Fruit fly (Drosophila melanogaster) whole organism, embryonic: Measurements from ENCODE around the gene Glyat.

Source experiments
- Awh ChIP-seq: fragments of 200-800 bp; sonication (Bioruptor generic); IDR thresholded peaks from 2 replicates; pipeline ENCODE4, ENCODE4 v1.3.6; 2022; ENCODE audit warnings: missing biosample characterization, missing genetic modification characterization
- B-H2 ChIP-seq: fragments of 200-800 bp; sonication (Bioruptor generic); optimal IDR thresholded peaks from 2 replicates; lab custom pipeline; 2018; ENCODE audit warnings: missing biosample characterization, mild to moderate bottlenecking, missing genetic modification characterization
- BEAF-32 ChIP-seq: fragments of 200-800 bp; sonication (Bioruptor generic); optimal IDR thresholded peaks from 3 replicates; lab custom pipeline; 2017; ENCODE audit warnings: missing biosample characterization, missing genetic modification characterization, mild to moderate bottlenecking, moderate library complexity, missing genetic modification reagents
- CG10267 ChIP-seq: fragments of 200-800 bp; sonication (Bioruptor generic); optimal IDR thresholded peaks from 2 replicates; lab custom pipeline; 2018; ENCODE audit warnings: missing biosample characterization, mild to moderate bottlenecking, missing genetic modification characterization, moderate library complexity
- CG12104 ChIP-seq: fragments of 200-800 bp; sonication (Bioruptor generic); optimal IDR thresholded peaks from 3 replicates; lab custom pipeline; 2016; ENCODE audit warnings: missing biosample characterization, missing genetic modification characterization
- CG13287 ChIP-seq: fragments of 200-800 bp; sonication (Bioruptor generic); IDR thresholded peaks from 2 replicates; pipeline ENCODE4 v1.3.6; 2022; ENCODE audit warnings: missing biosample characterization, missing genetic modification characterization; ENCODE audit not compliant: partially characterized antibody
- CG14965 ChIP-seq: fragments of 200-800 bp; sonication (Bioruptor generic); optimal IDR thresholded peaks from 2 replicates; lab custom pipeline; 2016; ENCODE audit warnings: missing biosample characterization, missing genetic modification characterization, borderline replicate concordance
- CG1602 ChIP-seq: fragments of 200-800 bp; sonication (Bioruptor generic); optimal IDR thresholded peaks from 3 replicates; lab custom pipeline; 2016; ENCODE audit warnings: missing biosample characterization, missing genetic modification characterization
- CG17568 ChIP-seq: fragments of 200-800 bp; sonication (Bioruptor generic); optimal IDR thresholded peaks from 2 replicates; lab custom pipeline; 2018; ENCODE audit warnings: missing biosample characterization, mild to moderate bottlenecking, missing genetic modification characterization, moderate library complexity
- CG17802 ChIP-seq: fragments of 200-800 bp; sonication (Bioruptor generic); optimal IDR thresholded peaks from 2 replicates; lab custom pipeline; 2018; ENCODE audit warnings: missing biosample characterization, mild to moderate bottlenecking, missing genetic modification characterization, moderate library complexity
- CG17829 ChIP-seq: fragments of 200-800 bp; optimal IDR thresholded peaks from 2 replicates; lab custom pipeline; 2019; ENCODE audit warnings: missing biosample characterization, mild to moderate bottlenecking, missing genetic modification characterization, moderate library complexity
- CG18599 ChIP-seq: fragments of 200-800 bp; sonication (Bioruptor generic); optimal IDR thresholded peaks from 3 replicates; lab custom pipeline; 2017; ENCODE audit warnings: missing biosample characterization, missing genetic modification characterization, mild to moderate bottlenecking, moderate library complexity, missing genetic modification reagents
- CG31224 ChIP-seq: fragments of 200-800 bp; sonication (Bioruptor generic); IDR thresholded peaks from 2 replicates; pipeline ENCODE4 v1.3.6; 2022; ENCODE audit warnings: missing biosample characterization, missing genetic modification characterization
- CG34376 ChIP-seq: fragments of 200-800 bp; sonication (Bioruptor generic); optimal IDR thresholded peaks from 2 replicates; lab custom pipeline; 2018; ENCODE audit warnings: missing biosample characterization, mild to moderate bottlenecking, missing genetic modification characterization
- CG7786 ChIP-seq: fragments of 200-800 bp; sonication (Bioruptor generic); optimal IDR thresholded peaks from 2 replicates; lab custom pipeline; 2016; ENCODE audit warnings: missing biosample characterization, missing genetic modification characterization
- CG8281 ChIP-seq: fragments of 200-800 bp; sonication (Bioruptor generic); optimal IDR thresholded peaks from 2 replicates; lab custom pipeline; 2018; ENCODE audit warnings: missing biosample characterization, mild to moderate bottlenecking, missing genetic modification characterization, moderate library complexity
- CG8290 ChIP-seq, 3 experiments: fragments of 200-800 bp; sonication (Bioruptor generic); optimal IDR thresholded peaks; 2 replicates each; lab custom pipeline; 2016 to 2019; ENCODE audit warnings: missing biosample characterization in 3 of 3, missing genetic modification characterization in 3 of 3, mild to moderate bottlenecking in 2 of 3, moderate library complexity in 1 of 3
- CG8388 ChIP-seq: fragments of 200-800 bp; sonication (Bioruptor generic); optimal IDR thresholded peaks from 2 replicates; lab custom pipeline; 2019; ENCODE audit warnings: missing biosample characterization, mild to moderate bottlenecking, missing genetic modification characterization, moderate library complexity
- CG8944 ChIP-seq: fragments of 200-800 bp; sonication (Bioruptor generic); optimal IDR thresholded peaks from 3 replicates; lab custom pipeline; 2016; ENCODE audit warnings: missing biosample characterization, missing genetic modification characterization
- Dip3 ChIP-seq: fragments of 200-800 bp; sonication (Bioruptor generic); optimal IDR thresholded peaks from 3 replicates; lab custom pipeline; 2016; ENCODE audit warnings: missing biosample characterization, missing genetic modification characterization
- E2f1 ChIP-seq: fragments of 200-800 bp; sonication (Bioruptor generic); IDR thresholded peaks from 2 replicates; pipeline ENCODE4 v1.3.6; 2022; ENCODE audit warnings: missing biosample characterization, missing genetic modification characterization
- HLH54F ChIP-seq: fragments of 200-800 bp; sonication (Bioruptor generic); optimal IDR thresholded peaks from 3 replicates; lab custom pipeline; 2016; ENCODE audit warnings: missing biosample characterization, missing genetic modification characterization
- Hey ChIP-seq: fragments of 200-800 bp; sonication (Bioruptor generic); optimal IDR thresholded peaks from 3 replicates; lab custom pipeline; 2018; ENCODE audit warnings: missing biosample characterization, mild to moderate bottlenecking, missing genetic modification characterization
- Kr ChIP-seq: fragments of 200-800 bp; sonication (Bioruptor generic); optimal IDR thresholded peaks from 2 replicates; lab custom pipeline; 2017; ENCODE audit warnings: missing biosample characterization, mild to moderate bottlenecking, missing genetic modification characterization
- Lim3 ChIP-seq: fragments of 200-800 bp; sonication (Bioruptor generic); IDR thresholded peaks from 2 replicates; pipeline ENCODE4 v1.3.6; 2022; ENCODE audit warnings: missing biosample characterization, missing genetic modification characterization
- Mrtf ChIP-seq: fragments of 200-800 bp; sonication (Bioruptor generic); IDR thresholded peaks from 3 replicates; pipeline ENCODE4 v1.3.6; 2022; ENCODE audit warnings: missing biosample characterization, missing genetic modification characterization
- Nf-YC ChIP-seq: fragments of 200-800 bp; optimal IDR thresholded peaks from 3 replicates; lab custom pipeline; 2019; ENCODE audit warnings: missing biosample characterization, mild to moderate bottlenecking, missing genetic modification characterization, moderate library complexity
- NfI ChIP-seq: fragments of 200-800 bp; sonication (Bioruptor generic); optimal IDR thresholded peaks from 3 replicates; lab custom pipeline; 2018; ENCODE audit warnings: missing biosample characterization, mild to moderate bottlenecking, missing genetic modification characterization, moderate library complexity
- Scr ChIP-seq: fragments of 200-800 bp; sonication (Bioruptor generic); IDR thresholded peaks from 2 replicates; pipeline ENCODE4 v1.3.6; 2022; ENCODE audit warnings: missing biosample characterization, missing genetic modification characterization; ENCODE audit not compliant: partially characterized antibody
- Taf1 ChIP-seq: fragments of 200-800 bp; sonication (Bioruptor generic); IDR thresholded peaks from 2 replicates; pipeline ENCODE4 v1.3.6; 2022; ENCODE audit warnings: missing biosample characterization, missing genetic modification characterization
- bowl ChIP-seq: fragments of 200-800 bp; sonication (Bioruptor generic); IDR thresholded peaks from 2 replicates; pipeline ENCODE4 v1.3.6; 2022; ENCODE audit warnings: missing biosample characterization, missing genetic modification characterization
- btn ChIP-seq: fragments of 200-800 bp; sonication (Bioruptor generic); optimal IDR thresholded peaks from 2 replicates; lab custom pipeline; 2016; ENCODE audit warnings: missing biosample characterization, missing genetic modification characterization
- chif ChIP-seq, 2 experiments: fragments of 200-800 bp; sonication (Bioruptor generic); optimal IDR thresholded peaks; 3 replicates each; lab custom pipeline; 2016; ENCODE audit warnings: missing biosample characterization in 2 of 2, missing genetic modification characterization in 2 of 2
- da ChIP-seq: fragments of 200-800 bp; sonication (Bioruptor generic); optimal IDR thresholded peaks from 2 replicates; lab custom pipeline; 2016; ENCODE audit warnings: missing biosample characterization, missing genetic modification characterization
- eyg ChIP-seq: fragments of 200-800 bp; sonication (Bioruptor generic); optimal IDR thresholded peaks from 3 replicates; lab custom pipeline; 2016; ENCODE audit warnings: missing biosample characterization, missing genetic modification characterization
- fd3F ChIP-seq: fragments of 200-800 bp; sonication (Bioruptor generic); optimal IDR thresholded peaks from 2 replicates; lab custom pipeline; 2018; ENCODE audit warnings: missing biosample characterization, mild to moderate bottlenecking, missing genetic modification characterization, moderate library complexity
- gsb-n ChIP-seq: fragments of 200-800 bp; sonication (Bioruptor generic); optimal IDR thresholded peaks from 3 replicates; lab custom pipeline; 2018; ENCODE audit warnings: missing biosample characterization, mild to moderate bottlenecking, missing genetic modification characterization
- inv ChIP-seq: fragments of 200-800 bp; sonication (Bioruptor generic); IDR thresholded peaks from 2 replicates; pipeline ENCODE4 v1.3.6; 2022; ENCODE audit warnings: missing biosample characterization, missing genetic modification characterization; ENCODE audit not compliant: partially characterized antibody
- kay ChIP-seq: fragments of 200-800 bp; sonication (Bioruptor generic); optimal IDR thresholded peaks from 2 replicates; lab custom pipeline; 2016; ENCODE audit warnings: missing biosample characterization, missing genetic modification characterization
- run ChIP-seq: fragments of 200-800 bp; sonication (Bioruptor generic); optimal IDR thresholded peaks from 3 replicates; lab custom pipeline; 2018; ENCODE audit warnings: missing biosample characterization, mild to moderate bottlenecking, missing genetic modification characterization
- sens-2 ChIP-seq: fragments of 200-800 bp; sonication (Bioruptor generic); IDR thresholded peaks from 2 replicates; pipeline ENCODE4 v1.3.6; 2022; ENCODE audit warnings: missing biosample characterization, missing genetic modification characterization
- sisA ChIP-seq: fragments of 200-800 bp; sonication (Bioruptor generic); IDR thresholded peaks from 2 replicates; pipeline ENCODE4 v1.3.6; 2022; ENCODE audit warnings: missing biosample characterization, missing genetic modification characterization
- sqz ChIP-seq: fragments of 200-800 bp; sonication (Bioruptor generic); optimal IDR thresholded peaks from 3 replicates; lab custom pipeline; 2018; ENCODE audit warnings: missing biosample characterization, mild to moderate bottlenecking, missing genetic modification characterization
- sr ChIP-seq: fragments of 200-800 bp; sonication (Bioruptor generic); IDR thresholded peaks from 3 replicates; pipeline ENCODE4 v1.3.6; 2022; ENCODE audit warnings: missing biosample characterization, missing genetic modification characterization
- ssp ChIP-seq: fragments of 200-800 bp; sonication (Bioruptor generic); IDR thresholded peaks from 2 replicates; pipeline ENCODE4 v1.3.6; 2022; ENCODE audit warnings: missing biosample characterization, missing genetic modification characterization
- ttk ChIP-seq: fragments of 200-800 bp; sonication (Bioruptor generic); IDR thresholded peaks from 2 replicates; pipeline ENCODE4 v2.1.2; 2022; ENCODE audit warnings: missing biosample characterization, missing genetic modification characterization
- yki ChIP-seq: fragments of >200 bp; optimal IDR thresholded peaks from 3 replicates; lab custom pipeline; 2018
- zfh1 ChIP-seq: fragments of 200-800 bp; sonication (Bioruptor generic); IDR thresholded peaks from 3 replicates; pipeline ENCODE4 v1.3.6; 2022; ENCODE audit warnings: missing biosample characterization, missing genetic modification characterization

The Glyat gene

dm6 chr2L:8001694-8002627 lies 8.5 kb downstream of the Glyat start (continued):
- no peak for TF ChIP-seq sr
- peak; percentile 63 for TF ChIP-seq eyg (GFP tag; lab: Kevin White, UChicago)
- peak; percentile 50 for TF ChIP-seq btn (GFP tag; lab: Kevin White, UChicago)
- peak; percentile 80 for TF ChIP-seq run (tag; lab: Kevin White, UChicago)
- peak; percentile 79 for TF ChIP-seq CG17568 (GFP tag; lab: Kevin White, UChicago)
- 0 out of 2 replicates have a peak, but pooled peaks have one; percentile 41 for TF ChIP-seq Lim3 (GFP tag; lab: Robert Waterston, UW)
- no peak for TF ChIP-seq bowl (GFP tag; lab: Robert Waterston, UW)
- peak; percentile 62 for TF ChIP-seq CG31224 (GFP tag; lab: Robert Waterston, UW)
- peak; percentile 59 for TF ChIP-seq sens-2 (GFP tag; lab: Robert Waterston, UW)
- TF ChIP-seq CG13287 (GFP tag; lab: Robert Waterston, UW): no peak
- peak; percentile 13 for TF ChIP-seq Hey (tag; lab: Kevin White, UChicago)
- TF ChIP-seq CG8281 (tag; lab: Kevin White, UChicago): peak; percentile 74
- TF ChIP-seq CG17829: peak; percentile 91
- TF ChIP-seq Taf1: peak; percentile 54; the same call in 1 of the 2 replicates
- TF ChIP-seq CG8944 (GFP tag; lab: Kevin White, UChicago): peak; percentile 73
- peak; percentile 73 for TF ChIP-seq ssp (GFP tag; lab: Robert Waterston, UW)
- no peak for TF ChIP-seq yki (lab: Kevin White, UChicago)
- peak; percentile 84 for TF ChIP-seq fd3F (GFP tag; lab: Kevin White, UChicago)
- peak; percentile 77 for TF ChIP-seq HLH54F (GFP tag; lab: Kevin White, UChicago)
- TF ChIP-seq CG17802: no peak
- TF ChIP-seq Nf-YC (tag; lab: Kevin White, UChicago): peak; percentile 85
- TF ChIP-seq Kr (GFP tag; lab: Kevin White, UChicago): no peak
- TF ChIP-seq CG8388 (GFP tag; lab: Kevin White, UChicago): peak; percentile 74
- TF ChIP-seq inv (GFP tag; lab: Robert Waterston, UW): no peak; the same call in 1 of the 2 replicates
- TF ChIP-seq CG1602: peak; percentile 84
- peak; percentile 13 for TF ChIP-seq BEAF-32
- TF ChIP-seq CG18599 (GFP tag; lab: Kevin White, UChicago): peak; percentile 89
- peak; percentile 74 for TF ChIP-seq kay (GFP tag; lab: Kevin White, UChicago)
- peak; percentile 76 for TF ChIP-seq zfh1
- TF ChIP-seq NfI (GFP tag; lab: Kevin White, UChicago): peak; percentile 88
- TF ChIP-seq CG10267 (tag; lab: Kevin White, UChicago): peak; percentile 83
- peak; percentile 53; the same call in 1 of the 2 replicates for TF ChIP-seq Awh
- peak; percentile 66 for TF ChIP-seq Dip3
- peak; percentile 84 for TF ChIP-seq CG34376 (GFP tag; lab: Kevin White, UChicago)
- TF ChIP-seq CG7786 (GFP tag; lab: Kevin White, UChicago): peak; percentile 83
- peak; percentile 83 for TF ChIP-seq sisA
- TF ChIP-seq Mrtf (GFP tag; lab: Robert Waterston, UW): peak; percentile 79
- peak; percentile 30 for TF ChIP-seq da (GFP tag; lab: Kevin White, UChicago)
- TF ChIP-seq ttk (GFP tag; lab: Robert Waterston, UW): peak; percentile 80
- TF ChIP-seq CG14965: no peak
- TF ChIP-seq gsb-n (tag; lab: Kevin White, UChicago): peak; percentile 78
- TF ChIP-seq chif (GFP tag; optimal IDR thresholded peaks at IDR 0.05; lab: Kevin White, UChicago): peak; percentile 83 to 84
- TF ChIP-seq B-H2 (GFP tag; lab: Kevin White, UChicago): no peak
- TF ChIP-seq CG12104 (GFP tag; lab: Kevin White, UChicago): peak; percentile 90
- TF ChIP-seq E2f1 (GFP tag; lab: Robert Waterston, UW): peak; percentile 71
- TF ChIP-seq CG8290 (GFP tag; optimal IDR thresholded peaks at IDR 0.05; lab: Kevin White, UChicago): peak; percentile 37
- TF ChIP-seq CG8290 (tag; optimal IDR thresholded peaks at IDR 0.05; lab: Kevin White, UChicago): peak in 1 of 2 experiments; percentile 67
- TF ChIP-seq Scr (GFP tag; lab: Robert Waterston, UW): no peak
- peak; percentile 83 for TF ChIP-seq sqz
